Worm (Caenorhabditis elegans): ENCODE results near the gene F32D8.7.

F32D8.7 gene

DNA sequence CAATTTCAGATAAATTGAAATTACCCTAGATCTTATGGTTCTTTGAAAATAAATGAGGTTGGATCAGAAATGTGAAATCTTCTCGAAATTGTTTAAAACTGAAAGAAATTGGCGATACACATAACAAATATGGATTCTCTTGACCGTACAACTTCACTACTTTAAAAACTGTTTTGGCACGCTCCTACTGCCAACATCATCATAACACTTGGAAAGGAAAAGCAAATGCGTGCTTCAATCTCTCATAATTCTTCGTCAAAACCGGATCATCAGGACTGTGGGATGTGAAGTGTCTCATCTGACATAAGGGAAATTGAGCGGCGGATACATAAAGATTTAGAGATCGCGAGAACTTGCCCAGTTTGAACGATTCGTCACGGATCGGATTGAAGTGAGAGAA, at the start of gene F32D8.7:
F32D8.7 (plus strand) TSS at position 329 of the 400 bp plus-strand sequence.
- TF ChIP-seq ets-7 (tag; optimal IDR thresholded peaks at IDR 0.05) (no peak), tbx-37 (GFP tag; conservative IDR thresholded peaks at IDR 0.05) (no peak), ceh-36 (tag; optimal IDR thresholded peaks at IDR 0.05) (no peak), F13C5.2 (tag; optimal IDR thresholded peaks at IDR 0.05) (no peak), tra-4 (tag; optimal IDR thresholded peaks at IDR 0.05) (no peak), hmbx-1 (tag; optimal IDR thresholded peaks at IDR 0.05) (no peak), ceh-13 (GFP tag; optimal IDR thresholded peaks at IDR 0.05) (no peak), ama-1 (optimal IDR thresholded peaks at IDR 0.05) (no peak), hnd-1 (tag; optimal IDR thresholded peaks at IDR 0.05) (no peak), aly-1 (tag; optimal IDR thresholded peaks at IDR 0.05) (no peak), hmg-4 (GFP tag; optimal IDR thresholded peaks at IDR 0.05) (no peak), scrt-1 (GFP tag; IDR thresholded peaks at IDR 0.05) (no peak), flt-1 (GFP tag; IDR thresholded peaks at IDR 0.05) (no peak), B0310.2 (tag; optimal IDR thresholded peaks at IDR 0.05) (no peak), pes-1 (GFP tag; IDR thresholded peaks at IDR 0.05) (no peak), tbx-11 (GFP tag; IDR thresholded peaks at IDR 0.05) (no peak), sea-1 (GFP tag; conservative IDR thresholded peaks at IDR 0.05) (no peak)

DNA sequence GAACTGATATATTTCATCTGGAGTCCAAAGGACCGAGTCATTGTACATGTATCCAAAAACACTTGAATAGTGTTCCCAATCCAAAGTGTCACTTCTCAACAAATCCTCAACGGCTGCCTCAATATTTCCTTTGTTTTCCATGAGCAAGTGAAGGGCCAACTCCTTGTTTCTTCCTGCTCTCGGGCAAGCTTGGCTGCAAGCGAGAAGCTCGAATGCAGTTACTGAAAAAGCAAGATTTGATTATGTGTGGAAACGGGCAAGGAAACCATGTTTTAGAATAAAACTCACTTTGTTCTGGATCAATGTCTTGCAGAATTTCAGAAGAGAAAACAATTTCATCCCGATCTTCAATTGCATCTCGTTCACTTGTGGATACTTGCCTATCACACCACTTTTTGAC, 44.0 kb upstream of the F32D8.7 start:
- no peak for TF ChIP-seq tra-4 (tag; optimal IDR thresholded peaks at IDR 0.05)

DNA sequence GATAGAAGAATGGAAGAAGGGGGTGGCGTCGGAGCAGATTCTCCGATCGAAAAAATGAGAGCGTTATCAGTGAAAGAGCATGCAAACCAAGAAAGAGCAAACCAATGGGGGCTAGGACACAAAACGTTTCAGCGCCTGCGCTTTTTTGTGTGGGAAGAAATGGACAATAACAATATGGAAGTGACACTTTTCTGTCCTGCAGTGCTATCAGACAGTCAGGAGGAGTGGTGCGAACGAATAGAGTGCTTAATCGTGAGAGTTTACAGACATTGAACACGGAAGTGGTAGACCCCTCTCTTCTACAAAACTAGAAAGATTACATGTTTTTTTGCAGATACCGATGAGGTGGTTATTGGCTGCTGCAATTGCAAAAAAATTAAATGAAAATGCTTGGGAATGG, 42.9 kb upstream of the F32D8.7 start:
- no peak for TF ChIP-seq pes-1 (GFP tag; IDR thresholded peaks at IDR 0.05)
- no peak for TF ChIP-seq ama-1 (optimal IDR thresholded peaks at IDR 0.05)
- TF ChIP-seq hmbx-1 (tag; optimal IDR thresholded peaks at IDR 0.05), result no peak
- no peak for TF ChIP-seq tbx-37 (GFP tag; conservative IDR thresholded peaks at IDR 0.05)
- TF ChIP-seq flt-1 (GFP tag; IDR thresholded peaks at IDR 0.05), result no peak
- no peak for TF ChIP-seq ceh-36 (tag; optimal IDR thresholded peaks at IDR 0.05)
- no peak for TF ChIP-seq hmg-4 (GFP tag; optimal IDR thresholded peaks at IDR 0.05)

DNA sequence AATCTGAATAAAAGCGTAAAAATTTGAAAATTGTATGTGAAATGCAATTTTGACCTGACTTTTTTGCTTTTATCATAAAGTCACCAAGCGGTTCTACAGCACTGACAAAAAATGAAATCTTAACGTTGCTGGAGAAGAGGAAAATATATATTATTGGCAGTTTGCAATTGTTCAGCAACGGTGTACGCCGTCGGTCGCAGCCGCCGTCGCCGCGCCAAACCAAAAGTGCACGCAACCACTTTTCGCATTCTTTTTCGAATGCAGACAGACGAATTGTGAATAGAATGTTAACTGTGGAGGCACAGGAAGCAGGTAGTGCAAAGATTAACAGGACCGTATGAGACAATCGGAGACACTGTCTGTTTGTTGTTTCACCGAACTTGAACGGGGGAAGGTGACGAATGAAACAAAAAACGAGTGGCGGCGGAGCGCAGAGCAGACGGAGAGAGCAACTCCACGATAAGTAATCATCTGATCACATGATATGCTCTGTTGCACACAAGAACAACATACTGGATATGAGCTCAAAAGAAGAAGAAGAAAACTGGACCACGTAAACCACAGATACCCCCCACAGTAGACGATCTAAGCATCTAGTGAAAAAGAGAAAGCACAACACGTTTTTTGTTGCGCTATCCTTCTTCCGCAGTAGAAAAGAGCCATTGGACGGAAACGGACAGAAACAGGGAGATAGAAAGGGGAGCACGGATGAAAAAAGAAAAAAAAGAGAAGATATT, 41.2 kb upstream of the F32D8.7 start:
- TF ChIP-seq tra-4 (tag; optimal IDR thresholded peaks at IDR 0.05), result no peak
- no peak for TF ChIP-seq ama-1 (optimal IDR thresholded peaks at IDR 0.05)
- no peak for TF ChIP-seq tbx-11 (GFP tag; IDR thresholded peaks at IDR 0.05)
- TF ChIP-seq hmg-4 (GFP tag; optimal IDR thresholded peaks at IDR 0.05), result no peak
- no peak for TF ChIP-seq tbx-37 (GFP tag; conservative IDR thresholded peaks at IDR 0.05)
- no peak for TF ChIP-seq scrt-1 (GFP tag; IDR thresholded peaks at IDR 0.05)
- no peak for TF ChIP-seq hnd-1 (tag; optimal IDR thresholded peaks at IDR 0.05)
- TF ChIP-seq pes-1 (GFP tag; IDR thresholded peaks at IDR 0.05), result no peak
- no peak for TF ChIP-seq ceh-36 (tag; optimal IDR thresholded peaks at IDR 0.05)
- TF ChIP-seq hmbx-1 (tag; optimal IDR thresholded peaks at IDR 0.05), result no peak
- no peak for TF ChIP-seq sea-1 (GFP tag; conservative IDR thresholded peaks at IDR 0.05)
- no peak for TF ChIP-seq ceh-13 (GFP tag; optimal IDR thresholded peaks at IDR 0.05)
- TF ChIP-seq B0310.2 (tag; optimal IDR thresholded peaks at IDR 0.05), result no peak
- no peak for TF ChIP-seq aly-1 (tag; optimal IDR thresholded peaks at IDR 0.05)
- TF ChIP-seq flt-1 (GFP tag; IDR thresholded peaks at IDR 0.05), result no peak
- no peak for TF ChIP-seq F13C5.2 (tag; optimal IDR thresholded peaks at IDR 0.05)
- TF ChIP-seq ets-7 (tag; optimal IDR thresholded peaks at IDR 0.05), result no peak

DNA sequence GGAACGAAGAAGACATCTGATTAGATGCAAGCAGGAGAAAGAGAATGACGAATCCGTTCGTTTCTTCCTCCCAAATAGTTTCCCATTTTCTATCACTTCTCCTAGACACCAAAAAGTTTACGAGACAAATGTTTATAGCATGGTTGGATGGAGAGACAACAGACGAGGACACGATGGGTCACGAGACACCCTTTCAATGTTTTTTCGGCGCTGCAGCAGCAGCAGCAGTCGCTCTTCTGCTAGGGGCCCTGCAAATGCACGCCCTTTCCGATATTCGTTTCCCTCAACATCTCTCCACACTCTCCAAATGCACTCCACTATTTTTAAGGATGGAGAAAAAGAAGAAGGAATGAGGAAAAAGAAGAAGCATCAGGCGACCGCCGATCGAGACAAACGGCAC, 39.9 kb upstream of the F32D8.7 start:
- no peak for TF ChIP-seq ceh-36 (tag; optimal IDR thresholded peaks at IDR 0.05)
- no peak for TF ChIP-seq tbx-11 (GFP tag; IDR thresholded peaks at IDR 0.05)
- TF ChIP-seq hmbx-1 (tag; optimal IDR thresholded peaks at IDR 0.05), result no peak
- no peak for TF ChIP-seq pes-1 (GFP tag; IDR thresholded peaks at IDR 0.05)
- TF ChIP-seq ama-1 (optimal IDR thresholded peaks at IDR 0.05), result no peak
- no peak for TF ChIP-seq sea-1 (GFP tag; conservative IDR thresholded peaks at IDR 0.05)
- TF ChIP-seq aly-1 (tag; optimal IDR thresholded peaks at IDR 0.05), result no peak
- peak; percentile 37 for TF ChIP-seq hmg-4 (GFP tag; optimal IDR thresholded peaks at IDR 0.05)
- TF ChIP-seq scrt-1 (GFP tag; IDR thresholded peaks at IDR 0.05), result no peak

DNA sequence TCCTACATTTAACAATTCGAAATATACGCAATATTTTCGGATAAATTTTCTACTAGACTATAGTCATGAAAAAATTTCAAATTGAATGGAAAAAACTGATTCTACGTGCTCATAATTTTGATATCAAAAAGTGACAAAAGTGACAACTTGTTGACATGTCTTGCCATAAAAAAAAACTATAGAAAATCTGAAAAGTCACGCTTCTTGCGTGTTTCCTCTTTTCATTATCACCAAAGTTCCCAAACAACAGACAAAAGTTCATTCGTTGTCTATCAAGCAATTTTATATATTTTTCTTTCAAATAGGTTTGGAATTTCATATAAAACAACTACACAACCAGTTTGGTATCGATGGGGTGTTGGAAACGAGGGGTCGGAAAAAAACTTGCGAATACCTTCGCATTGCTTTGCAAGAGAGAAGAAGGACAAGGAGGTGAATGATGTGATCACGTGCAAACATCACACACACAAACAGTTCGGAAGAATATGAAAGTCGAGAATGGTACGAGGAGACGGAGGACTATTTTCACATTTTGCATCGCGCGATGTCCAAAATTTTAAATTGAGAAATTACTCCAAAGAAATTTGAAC, 39.1 kb upstream of the F32D8.7 start:
- no peak for TF ChIP-seq pes-1 (GFP tag; IDR thresholded peaks at IDR 0.05)
- TF ChIP-seq sea-1 (GFP tag; conservative IDR thresholded peaks at IDR 0.05), result no peak
- no peak for TF ChIP-seq ceh-36 (tag; optimal IDR thresholded peaks at IDR 0.05)
- no peak for TF ChIP-seq flt-1 (GFP tag; IDR thresholded peaks at IDR 0.05)
- TF ChIP-seq hmbx-1 (tag; optimal IDR thresholded peaks at IDR 0.05), result no peak
- TF ChIP-seq F13C5.2 (tag; optimal IDR thresholded peaks at IDR 0.05), result no peak
- no peak for TF ChIP-seq ama-1 (optimal IDR thresholded peaks at IDR 0.05)
- TF ChIP-seq hnd-1 (tag; optimal IDR thresholded peaks at IDR 0.05), result no peak

DNA sequence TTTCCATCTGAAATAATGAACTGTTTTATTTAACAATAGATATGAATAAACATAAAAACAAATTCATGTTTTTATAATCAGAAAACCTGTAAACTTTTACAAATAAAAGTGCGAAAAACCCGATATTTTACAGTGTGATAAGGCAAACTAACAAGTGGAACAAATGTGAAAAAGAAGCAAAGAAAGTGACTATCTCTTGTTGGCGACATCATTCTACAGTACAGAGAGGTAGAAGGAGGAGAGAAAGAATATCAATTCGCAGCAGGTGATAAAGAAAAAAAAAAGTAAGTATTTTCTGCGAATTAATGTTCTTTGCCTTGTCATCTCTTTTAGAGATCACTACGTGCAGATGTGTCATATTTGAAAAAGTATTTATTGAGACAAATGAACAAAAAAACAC, 38.5 kb upstream of the F32D8.7 start:
- no peak for TF ChIP-seq hnd-1 (tag; optimal IDR thresholded peaks at IDR 0.05)
- no peak for TF ChIP-seq ets-7 (tag; optimal IDR thresholded peaks at IDR 0.05)
- TF ChIP-seq flt-1 (GFP tag; IDR thresholded peaks at IDR 0.05), result no peak
- TF ChIP-seq hmbx-1 (tag; optimal IDR thresholded peaks at IDR 0.05), result no peak
- TF ChIP-seq pes-1 (GFP tag; IDR thresholded peaks at IDR 0.05), result no peak
- no peak for TF ChIP-seq ceh-13 (GFP tag; optimal IDR thresholded peaks at IDR 0.05)
- TF ChIP-seq hmg-4 (GFP tag; optimal IDR thresholded peaks at IDR 0.05), result no peak
- no peak for TF ChIP-seq ama-1 (optimal IDR thresholded peaks at IDR 0.05)
- no peak for TF ChIP-seq aly-1 (tag; optimal IDR thresholded peaks at IDR 0.05)
- TF ChIP-seq tra-4 (tag; optimal IDR thresholded peaks at IDR 0.05), result no peak
- no peak for TF ChIP-seq tbx-11 (GFP tag; IDR thresholded peaks at IDR 0.05)
- TF ChIP-seq sea-1 (GFP tag; conservative IDR thresholded peaks at IDR 0.05), result no peak
- TF ChIP-seq F13C5.2 (tag; optimal IDR thresholded peaks at IDR 0.05), result no peak
- no peak for TF ChIP-seq tbx-37 (GFP tag; conservative IDR thresholded peaks at IDR 0.05)
